Worm (Caenorhabditis elegans) whole organism, L2 larva: ENCODE data around the gene F49F1.14.
"Not testable (repeated sequence)": the region's sequence is repeated elsewhere in the genome, so short reads cannot be mapped to it uniquely, and the experiment has no call there.

Experiments used
- C34F6.9 ChIP-seq: fragments of 150-350 bp; optimal IDR thresholded peaks from 2 replicates; lab custom pipeline; 2014; ENCODE audit warnings: missing biosample characterization, missing genetic modification characterization
- F13H6.1 ChIP-seq: sonication (generic microtip); optimal IDR thresholded peaks from 2 replicates; lab custom pipeline; 2016; ENCODE audit warnings: missing genetic modification characterization, missing compliant biosample characterization
- Y55F3AM.14 ChIP-seq: fragments of 200-800 bp; sonication (Bioruptor generic); optimal IDR thresholded peaks from 2 replicates; lab custom pipeline; 2018; ENCODE audit warnings: mild to moderate bottlenecking, missing genetic modification characterization, missing compliant biosample characterization
- ZK546.5 ChIP-seq: sonication (generic microtip); optimal IDR thresholded peaks from 2 replicates; lab custom pipeline; 2017; ENCODE audit warnings: missing biosample characterization, missing genetic modification characterization
- alr-1 ChIP-seq: fragments of 150-350 bp; optimal IDR thresholded peaks from 2 replicates; lab custom pipeline; 2014; ENCODE audit warnings: missing biosample characterization, missing genetic modification characterization
- ama-1 ChIP-seq: fragments of 150-350 bp; optimal IDR thresholded peaks from 2 replicates; lab custom pipeline; 2018; ENCODE audit warnings: inconsistent platforms
- blmp-1 ChIP-seq: sonication (generic microtip); optimal IDR thresholded peaks from 2 replicates; lab custom pipeline; 2017; ENCODE audit warnings: missing genetic modification characterization, mild to moderate bottlenecking, missing compliant biosample characterization, antibody characterized with exemption, moderate library complexity; ENCODE audit not compliant: insufficient read depth
- ceh-82 ChIP-seq: fragments of 150-350 bp; optimal IDR thresholded peaks from 2 replicates; lab custom pipeline; 2014; ENCODE audit warnings: missing biosample characterization, missing genetic modification characterization
- crh-2 ChIP-seq: sonication (generic microtip); optimal IDR thresholded peaks from 2 replicates; lab custom pipeline; 2017; ENCODE audit warnings: missing biosample characterization, missing genetic modification characterization
- dmd-4 ChIP-seq: sonication (generic microtip); optimal IDR thresholded peaks from 2 replicates; lab custom pipeline; 2017; ENCODE audit warnings: missing biosample characterization, missing genetic modification characterization
- elt-3 ChIP-seq: sonication (generic microtip); optimal IDR thresholded peaks from 2 replicates; lab custom pipeline; 2017; ENCODE audit warnings: missing biosample characterization, missing genetic modification characterization
- fos-1 ChIP-seq: fragments of 150-350 bp; optimal IDR thresholded peaks from 2 replicates; lab custom pipeline; 2014; ENCODE audit warnings: missing biosample characterization, missing genetic modification characterization
- gmeb-1 ChIP-seq: fragments of 150-350 bp; optimal IDR thresholded peaks from 2 replicates; lab custom pipeline; 2014; ENCODE audit warnings: missing biosample characterization, missing genetic modification characterization
- lin-11 ChIP-seq: fragments of 150-350 bp; sonication (generic microtip); optimal IDR thresholded peaks from 2 replicates; lab custom pipeline; 2014; ENCODE audit warnings: missing biosample characterization, missing genetic modification characterization, inconsistent platforms, mixed read lengths
- lin-39 ChIP-seq: fragments of 150-350 bp; optimal IDR thresholded peaks from 2 replicates; lab custom pipeline; 2014; ENCODE audit warnings: missing biosample characterization, missing genetic modification reagents, missing genetic modification characterization
- lsy-2 ChIP-seq, 2 experiments: fragments of 150-350 bp in 1 of 2; sonication (generic microtip) in 1 of 2; optimal IDR thresholded peaks; 2 replicates each; lab custom pipeline; 2014 to 2017; ENCODE audit warnings: missing biosample characterization in 2 of 2, missing genetic modification characterization in 2 of 2
- mab-5 ChIP-seq: fragments of 150-350 bp; optimal IDR thresholded peaks from 2 replicates; lab custom pipeline; 2014; ENCODE audit warnings: missing biosample characterization, missing genetic modification characterization
- mbf-1 ChIP-seq: sonication (generic microtip); optimal IDR thresholded peaks from 2 replicates; lab custom pipeline; 2017; ENCODE audit warnings: missing biosample characterization, missing genetic modification characterization
- mdl-1 ChIP-seq, 2 experiments: fragments of 150-350 bp in 1 of 2; sonication (generic microtip) in 1 of 2; optimal IDR thresholded peaks; 2 replicates each; lab custom pipeline; 2017; ENCODE audit warnings: missing biosample characterization in 2 of 2, missing genetic modification characterization in 2 of 2
- nhr-10 ChIP-seq: sonication (generic microtip); optimal IDR thresholded peaks from 2 replicates; lab custom pipeline; 2017; ENCODE audit warnings: missing biosample characterization, missing genetic modification characterization
- nhr-12 ChIP-seq: fragments of 150-350 bp; optimal IDR thresholded peaks from 2 replicates; lab custom pipeline; 2014; ENCODE audit warnings: missing biosample characterization, missing genetic modification characterization
- nhr-129 ChIP-seq: fragments of 150-350 bp; optimal IDR thresholded peaks from 2 replicates; lab custom pipeline; 2014; ENCODE audit warnings: missing biosample characterization, missing genetic modification characterization
- nhr-21 ChIP-seq: fragments of 150-350 bp; optimal IDR thresholded peaks from 2 replicates; lab custom pipeline; 2014; ENCODE audit warnings: missing biosample characterization, missing genetic modification characterization
- nhr-237 ChIP-seq: fragments of 150-350 bp; optimal IDR thresholded peaks from 2 replicates; lab custom pipeline; 2014; ENCODE audit warnings: missing biosample characterization, missing genetic modification characterization
- nhr-25 ChIP-seq: fragments of 150-350 bp; sonication (generic microtip); optimal IDR thresholded peaks from 3 replicates; lab custom pipeline; 2014; ENCODE audit warnings: missing biosample characterization, missing genetic modification characterization
- sem-4 ChIP-seq: fragments of 150-350 bp; optimal IDR thresholded peaks from 2 replicates; lab custom pipeline; 2014; ENCODE audit warnings: missing biosample characterization, missing genetic modification reagents, missing genetic modification characterization
- skn-1 ChIP-seq: sonication (generic microtip); optimal IDR thresholded peaks from 2 replicates; lab custom pipeline; 2017; ENCODE audit warnings: missing biosample characterization, missing genetic modification characterization
- sma-3 ChIP-seq: sonication (generic microtip); optimal IDR thresholded peaks from 2 replicates; lab custom pipeline; 2016; ENCODE audit warnings: missing genetic modification reagents, missing genetic modification characterization, missing compliant biosample characterization
- unc-39 ChIP-seq: fragments of 150-350 bp; optimal IDR thresholded peaks from 2 replicates; lab custom pipeline; 2014; ENCODE audit warnings: missing biosample characterization, missing genetic modification characterization
- unc-55 ChIP-seq: fragments of 150-350 bp; sonication (generic microtip); optimal IDR thresholded peaks from 3 replicates; lab custom pipeline; 2014; ENCODE audit warnings: missing biosample characterization, missing genetic modification reagents, missing genetic modification characterization
- zag-1 ChIP-seq: fragments of 150-350 bp; optimal IDR thresholded peaks from 2 replicates; lab custom pipeline; 2014; ENCODE audit warnings: missing biosample characterization, missing genetic modification characterization

F49F1.14 gene

DNA sequence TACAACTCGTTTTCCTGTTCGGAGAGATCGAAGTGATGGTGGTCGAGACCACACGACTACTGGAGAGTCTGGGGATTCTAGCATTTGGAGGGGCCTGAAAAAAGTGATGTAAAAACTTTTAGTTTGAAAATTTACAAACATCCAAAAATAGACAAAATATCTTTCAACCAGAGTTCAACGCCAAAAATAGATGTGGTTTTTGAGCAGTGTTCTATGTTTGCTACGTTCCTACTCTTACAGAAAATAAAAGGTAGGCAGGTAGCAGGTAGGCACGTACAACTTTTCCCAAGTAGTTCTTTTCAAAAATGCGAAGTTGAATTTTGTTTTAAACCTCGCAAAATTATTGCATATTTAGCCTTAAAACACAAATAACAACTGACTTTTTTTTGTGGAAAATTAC lies at the start of gene F49F1.14:
F49F1.14 (minus strand) TSS at position 101 of the 400 bp plus-strand sequence.
- no peak for TF ChIP-seq mbf-1 (tag; lab: Kevin White, UChicago)
- no peak for TF ChIP-seq C34F6.9 (tag; lab: Kevin White, UChicago)
- TF ChIP-seq dmd-4: no peak
- TF ChIP-seq lin-11: no peak
- TF ChIP-seq sem-4 (tag; lab: Kevin White, UChicago): no peak
- no peak for TF ChIP-seq nhr-10
- TF ChIP-seq blmp-1 (tag; lab: Kevin White, UChicago): no peak
- TF ChIP-seq gmeb-1: no peak
- no peak for TF ChIP-seq nhr-21 (tag; lab: Kevin White, UChicago)

DNA sequence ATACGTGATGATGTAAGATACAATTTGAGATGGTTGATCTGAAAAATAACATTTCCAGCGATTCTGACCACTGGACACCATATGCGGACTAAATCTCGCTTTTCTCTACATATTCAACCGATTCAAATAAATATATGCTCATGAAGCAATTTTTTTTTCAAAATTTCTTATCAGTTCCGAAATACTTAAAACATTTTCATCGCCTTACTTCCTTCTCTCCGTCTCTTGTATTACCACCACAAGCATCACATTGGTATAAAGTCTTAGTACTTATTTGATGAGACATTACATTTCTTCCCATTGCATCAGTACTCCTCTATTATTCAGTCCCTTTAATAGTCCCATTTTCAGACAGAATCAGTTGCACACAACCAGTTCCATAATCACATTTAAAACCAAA lies 42.4 kb upstream of the F49F1.14 start, which contains the start of gene K08D10.14:
K08D10.14 (plus strand) TSS at position 301 of the 400 bp plus-strand sequence.
- TF ChIP-seq fos-1 (tag; lab: Kevin White, UChicago) (peak; percentile 0), crh-2 (tag; lab: Kevin White, UChicago) (no peak)

- no peak for TF ChIP-seq ceh-82 (tag; lab: Kevin White, UChicago)
- no peak for TF ChIP-seq nhr-25
- TF ChIP-seq fos-1 (tag; lab: Kevin White, UChicago): peak; percentile 69
- TF ChIP-seq zag-1: no peak
- no peak for TF ChIP-seq unc-55 (GFP tag; lab: Kevin White, UChicago)
- no peak for TF ChIP-seq lin-39 (tag; lab: Kevin White, UChicago)
Measured at ce11 chrIV:4152143-4152542, 39.9 kb upstream of the F49F1.14 start, which contains the start of the genes K08D10.10 and R07C12.1. Gene K08D10.10, plus strand, starts transcription at chrIV:4152235. Gene R07C12.1, plus strand, starts transcription at chrIV:4152456.

ce11 chrIV:4150138-4150537 lies 37.9 kb upstream of the F49F1.14 start:
- TF ChIP-seq lsy-2 (tag; optimal IDR thresholded peaks at IDR 0.05; lab: Kevin White, UChicago) (no peak), fos-1 (tag; lab: Kevin White, UChicago) (peak; percentile 9)

ce11 chrIV:4147891-4148290 lies 35.6 kb upstream of the F49F1.14 start:
- no peak for TF ChIP-seq unc-39 (tag; lab: Kevin White, UChicago)
- peak; percentile 91 for TF ChIP-seq fos-1 (tag; lab: Kevin White, UChicago)
- TF ChIP-seq lin-39 (tag; lab: Kevin White, UChicago): no peak
- TF ChIP-seq nhr-12 (tag; lab: Kevin White, UChicago): no peak
- no peak for TF ChIP-seq elt-3 (tag; lab: Kevin White, UChicago)
- TF ChIP-seq nhr-237: no peak
- TF ChIP-seq alr-1 (tag; lab: Kevin White, UChicago): no peak
- TF ChIP-seq skn-1 (tag; lab: Kevin White, UChicago): no peak

DNA sequence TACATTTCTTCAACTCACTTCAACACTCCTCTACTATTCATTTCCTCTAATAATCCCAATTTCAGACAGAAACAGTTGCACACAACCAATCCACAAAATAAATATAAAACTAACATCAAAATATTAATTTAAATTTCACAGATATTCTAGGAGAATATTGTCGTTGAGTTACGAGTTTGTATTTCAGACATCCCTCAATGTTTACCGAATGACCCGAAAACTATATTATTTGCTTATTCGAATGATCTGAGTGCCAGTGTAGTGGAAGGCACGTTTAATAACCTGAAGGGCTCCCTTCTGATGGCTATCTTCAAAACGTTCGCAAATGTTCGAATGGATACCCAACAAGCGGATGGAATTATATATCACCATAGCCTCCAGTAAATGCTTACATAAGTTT lies 32.5 kb upstream of the F49F1.14 start, which contains the start of gene R07C12.3:
R07C12.3 (plus strand) TSS at position 301 of the 400 bp plus-strand sequence.
- no peak for TF ChIP-seq Y55F3AM.14 (GFP tag; lab: Kevin White, UChicago)
- TF ChIP-seq crh-2 (tag; lab: Kevin White, UChicago): no peak
- no peak for TF ChIP-seq nhr-129 (tag; lab: Kevin White, UChicago)
- TF ChIP-seq ZK546.5 (tag; lab: Kevin White, UChicago): no peak
- TF ChIP-seq C34F6.9 (tag; lab: Kevin White, UChicago): no peak
- TF ChIP-seq sma-3: no peak
- TF ChIP-seq mdl-1 (tag; optimal IDR thresholded peaks at IDR 0.05; lab: Kevin White, UChicago): no peak
- TF ChIP-seq nhr-12 (tag; lab: Kevin White, UChicago): no peak
- no peak for TF ChIP-seq lin-11
- TF ChIP-seq F13H6.1 (tag; lab: Kevin White, UChicago): no peak
- TF ChIP-seq mab-5 (tag; lab: Kevin White, UChicago): no peak
- TF ChIP-seq nhr-237: no peak
- TF ChIP-seq zag-1: no peak
- no peak for TF ChIP-seq skn-1 (tag; lab: Kevin White, UChicago)
- no peak for TF ChIP-seq mbf-1 (tag; lab: Kevin White, UChicago)
- TF ChIP-seq, all 48 proteins: peak for 0

DNA sequence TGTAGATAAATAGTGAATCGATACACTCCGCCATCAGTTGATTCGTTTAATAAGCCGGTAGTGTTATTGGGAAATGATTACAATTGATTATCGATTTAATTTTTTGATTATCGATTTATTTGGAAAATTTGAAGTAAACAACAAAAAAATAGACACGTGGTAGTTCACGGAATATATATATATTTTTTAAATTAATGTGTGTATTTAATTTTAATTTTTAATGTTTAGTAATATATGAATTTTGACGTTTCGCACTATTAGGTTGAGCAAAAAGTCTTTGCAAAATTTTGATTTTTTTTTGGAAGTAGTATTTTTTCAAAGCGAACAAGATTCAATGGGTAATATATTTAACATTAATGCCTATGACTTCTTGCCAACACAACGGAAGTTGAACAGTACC lies 30.7 kb upstream of the F49F1.14 start, which contains the start of gene F49F1.12:
F49F1.12 (minus strand) TSS at position 101 of the 400 bp plus-strand sequence.
- TF ChIP-seq blmp-1 (tag; lab: Kevin White, UChicago); zag-1; ama-1 (lab: Kevin White, UChicago): not testable (repeated sequence)
